Worm (Caenorhabditis elegans) whole organism, mixed stage, embryonic: ENCODE measurements around the gene ZK742.4.

Experiments
- M03D4.4 ChIP-seq: sonication (generic microtip); optimal IDR thresholded peaks from 2 replicates; lab custom pipeline; 2017; ENCODE audit warnings: mild to moderate bottlenecking, missing genetic modification characterization, missing compliant biosample characterization
- bed-3 ChIP-seq: fragments of 200-800 bp; sonication (Bioruptor generic); optimal IDR thresholded peaks from 3 replicates; lab custom pipeline; 2018; ENCODE audit warnings: mild to moderate bottlenecking, missing genetic modification characterization, moderate library complexity, missing compliant biosample characterization
- blmp-1 ChIP-seq: fragments of 150-350 bp; optimal IDR thresholded peaks from 2 replicates; lab custom pipeline; 2014; ENCODE audit warnings: missing biosample characterization, missing genetic modification characterization
- ceh-39 ChIP-seq: fragments of 150-350 bp; optimal IDR thresholded peaks from 2 replicates; lab custom pipeline; 2014; ENCODE audit warnings: missing biosample characterization, missing genetic modification characterization
- ceh-43 ChIP-seq: fragments of 200-800 bp; sonication (Bioruptor generic); optimal IDR thresholded peaks from 2 replicates; lab custom pipeline; 2018; ENCODE audit warnings: mild to moderate bottlenecking, missing genetic modification characterization, moderate library complexity, missing compliant biosample characterization
- ceh-83 ChIP-seq: fragments of 200-800 bp; sonication (Bioruptor generic); optimal IDR thresholded peaks from 2 replicates; lab custom pipeline; 2018; ENCODE audit warnings: mild to moderate bottlenecking, missing genetic modification characterization, missing compliant biosample characterization
- ces-1 ChIP-seq: fragments of 150-350 bp; optimal IDR thresholded peaks from 2 replicates; lab custom pipeline; 2014; ENCODE audit warnings: missing biosample characterization, missing genetic modification reagents, missing genetic modification characterization
- cnd-1 ChIP-seq: fragments of 200-800 bp; sonication (Bioruptor generic); optimal IDR thresholded peaks from 2 replicates; lab custom pipeline; 2018; ENCODE audit warnings: mild to moderate bottlenecking, missing genetic modification characterization, missing compliant biosample characterization
- drap-1 ChIP-seq: fragments of 200-800 bp; sonication (Bioruptor generic); optimal IDR thresholded peaks from 3 replicates; lab custom pipeline; 2018; ENCODE audit warnings: mild to moderate bottlenecking, missing genetic modification characterization, missing compliant biosample characterization
- elt-1 ChIP-seq: sonication (generic microtip); optimal IDR thresholded peaks from 2 replicates; lab custom pipeline; 2017; ENCODE audit warnings: missing genetic modification characterization, mild to moderate bottlenecking, missing compliant biosample characterization, antibody characterized with exemption, moderate library complexity, borderline replicate concordance; ENCODE audit not compliant: insufficient read depth
- elt-3 ChIP-seq: fragments of 150-350 bp; optimal IDR thresholded peaks from 2 replicates; lab custom pipeline; 2014; ENCODE audit warnings: missing biosample characterization, missing genetic modification characterization
- flh-1 ChIP-seq: fragments of 200-800 bp; sonication (Bioruptor generic); optimal IDR thresholded peaks from 2 replicates; lab custom pipeline; 2018; ENCODE audit warnings: mild to moderate bottlenecking, missing genetic modification characterization, moderate library complexity, missing compliant biosample characterization
- ham-2 ChIP-seq: fragments of 200-800 bp; sonication (Bioruptor generic); optimal IDR thresholded peaks from 2 replicates; lab custom pipeline; 2018; ENCODE audit warnings: mild to moderate bottlenecking, missing genetic modification characterization, missing compliant biosample characterization
- hlh-1 ChIP-seq: fragments of 150-350 bp; optimal IDR thresholded peaks from 2 replicates; lab custom pipeline; 2014; ENCODE audit warnings: missing biosample characterization, missing genetic modification reagents, missing genetic modification characterization
- lin-13 ChIP-seq: fragments of 150-350 bp; optimal IDR thresholded peaks from 2 replicates; lab custom pipeline; 2014; ENCODE audit warnings: missing biosample characterization, missing genetic modification characterization
- lin-32 ChIP-seq: fragments of 200-800 bp; sonication (Bioruptor generic); optimal IDR thresholded peaks from 2 replicates; lab custom pipeline; 2018; ENCODE audit warnings: mild to moderate bottlenecking, missing genetic modification characterization, missing compliant biosample characterization
- lsy-2 ChIP-seq: fragments of 150-350 bp; optimal IDR thresholded peaks from 2 replicates; lab custom pipeline; 2014; ENCODE audit warnings: missing biosample characterization, missing genetic modification characterization
- mab-5 ChIP-seq: fragments of 150-350 bp; optimal IDR thresholded peaks from 2 replicates; lab custom pipeline; 2014; ENCODE audit warnings: missing biosample characterization, missing genetic modification characterization
- mep-1 ChIP-seq: fragments of 150-350 bp; optimal IDR thresholded peaks from 2 replicates; lab custom pipeline; 2017; ENCODE audit warnings: missing biosample characterization, missing genetic modification reagents, missing genetic modification characterization, inconsistent platforms
- mls-2 ChIP-seq: sonication (generic microtip); optimal IDR thresholded peaks from 2 replicates; lab custom pipeline; 2016; ENCODE audit warnings: mild to moderate bottlenecking, missing genetic modification characterization, moderate library complexity, missing compliant biosample characterization
- nhr-12 ChIP-seq: fragments of 150-350 bp; optimal IDR thresholded peaks from 2 replicates; lab custom pipeline; 2014; ENCODE audit warnings: missing biosample characterization, missing genetic modification characterization
- nhr-2 ChIP-seq: fragments of 150-350 bp; optimal IDR thresholded peaks from 2 replicates; lab custom pipeline; 2014; ENCODE audit warnings: missing biosample characterization, missing genetic modification characterization
- nhr-237 ChIP-seq: fragments of 150-350 bp; optimal IDR thresholded peaks from 2 replicates; lab custom pipeline; 2014; ENCODE audit warnings: missing biosample characterization, missing genetic modification characterization
- nhr-28 ChIP-seq: fragments of 150-350 bp; optimal IDR thresholded peaks from 2 replicates; lab custom pipeline; 2014; ENCODE audit warnings: missing biosample characterization, missing genetic modification characterization
- nhr-76 ChIP-seq: sonication (generic microtip); optimal IDR thresholded peaks from 2 replicates; lab custom pipeline; 2017; ENCODE audit warnings: missing biosample characterization, missing genetic modification characterization
- pha-4 ChIP-seq: fragments of 150-350 bp; optimal IDR thresholded peaks from 2 replicates; lab custom pipeline; 2018; ENCODE audit warnings: missing biosample characterization, missing genetic modification reagents, missing genetic modification characterization
- sem-2 ChIP-seq: fragments of 200-800 bp; sonication (Bioruptor generic); optimal IDR thresholded peaks from 2 replicates; lab custom pipeline; 2018; ENCODE audit warnings: mild to moderate bottlenecking, missing genetic modification characterization, missing compliant biosample characterization
- snpc-4 ChIP-seq: fragments of 150-350 bp; optimal IDR thresholded peaks from 2 replicates; lab custom pipeline; 2014; ENCODE audit warnings: missing biosample characterization, missing genetic modification characterization
- sptf-1 ChIP-seq: sonication (generic microtip); optimal IDR thresholded peaks from 2 replicates; lab custom pipeline; 2017; ENCODE audit warnings: mild to moderate bottlenecking, missing genetic modification characterization, moderate library complexity, missing compliant biosample characterization
- tbx-8 ChIP-seq: fragments of 200-800 bp; sonication (Bioruptor generic); optimal IDR thresholded peaks from 2 replicates; lab custom pipeline; 2018; ENCODE audit warnings: mild to moderate bottlenecking, missing genetic modification characterization, moderate library complexity, missing compliant biosample characterization
- unc-120 ChIP-seq: sonication (generic microtip); optimal IDR thresholded peaks from 2 replicates; lab custom pipeline; 2017; ENCODE audit warnings: missing genetic modification characterization, missing compliant biosample characterization; ENCODE audit not compliant: poor library complexity, severe bottlenecking
- unc-39 ChIP-seq: fragments of 150-350 bp; optimal IDR thresholded peaks from 2 replicates; lab custom pipeline; 2014; ENCODE audit warnings: missing biosample characterization, missing genetic modification characterization
- unc-62 ChIP-seq: fragments of 150-350 bp; optimal IDR thresholded peaks from 2 replicates; lab custom pipeline; 2014; ENCODE audit warnings: missing biosample characterization, missing genetic modification reagents, missing genetic modification characterization
- zip-8 ChIP-seq: fragments of 150-350 bp; optimal IDR thresholded peaks from 2 replicates; lab custom pipeline; 2014; ENCODE audit warnings: missing biosample characterization, missing genetic modification characterization
- ztf-11 ChIP-seq: fragments of 150-350 bp; optimal IDR thresholded peaks from 2 replicates; lab custom pipeline; 2014; ENCODE audit warnings: missing biosample characterization, missing genetic modification characterization

Gene ZK742.4

ce11 chrV:7777098-7777497 lies 34.5 kb downstream of the ZK742.4 start, which contains the start of gene C26F1.3:
C26F1.3 (plus strand) TSS chrV:7777300.
- TF ChIP-seq ceh-43 (GFP tag; lab: Kevin White, UChicago) = no peak
- no peak for TF ChIP-seq ceh-83
- no peak for TF ChIP-seq tbx-8 (GFP tag; lab: Kevin White, UChicago)
- no peak for TF ChIP-seq elt-1 (tag; lab: Kevin White, UChicago)
- TF ChIP-seq hlh-1 (tag; lab: Kevin White, UChicago) = no peak
- TF ChIP-seq bed-3 (GFP tag; lab: Kevin White, UChicago) = no peak
- TF ChIP-seq nhr-237 = no peak
- TF ChIP-seq sptf-1 (tag; lab: Kevin White, UChicago) = no peak
- no peak for TF ChIP-seq ztf-11 (tag; lab: Kevin White, UChicago)
- no peak for TF ChIP-seq unc-62 (GFP tag; lab: Kevin White, UChicago)
- no peak for TF ChIP-seq ceh-39
- no peak for TF ChIP-seq sem-2 (GFP tag; lab: Kevin White, UChicago)
- TF ChIP-seq cnd-1 (tag; lab: Kevin White, UChicago) = no peak
- TF ChIP-seq lin-32 = no peak

ce11 chrV:7776029-7776628 lies 35.5 kb downstream of the ZK742.4 start, which contains the start of the genes rpl-39 and rps-30:
rpl-39 (minus strand) TSS chrV:7776079.
rps-30 (plus strand) TSS chrV:7776578.
- peak; percentile 70 for TF ChIP-seq ces-1 (GFP tag; lab: Kevin White, UChicago)
- no peak for TF ChIP-seq blmp-1 (tag; lab: Kevin White, UChicago)
- no peak for TF ChIP-seq nhr-12 (tag; lab: Kevin White, UChicago)
- TF ChIP-seq unc-39 (tag; lab: Kevin White, UChicago) = no peak
- peak; percentile 8 for TF ChIP-seq ztf-11 (tag; lab: Kevin White, UChicago)
- TF ChIP-seq ceh-83 = no peak
- peak; percentile 31 for TF ChIP-seq mls-2 (tag; lab: Kevin White, UChicago)
- no peak for TF ChIP-seq mab-5 (tag; lab: Kevin White, UChicago)
- TF ChIP-seq elt-1 (tag; lab: Kevin White, UChicago) = no peak
- TF ChIP-seq M03D4.4 (tag; lab: Kevin White, UChicago) = no peak
- TF ChIP-seq nhr-28 (tag; lab: Kevin White, UChicago) = no peak
- no peak for TF ChIP-seq nhr-76 (tag; lab: Kevin White, UChicago)
- no peak for TF ChIP-seq sem-2 (GFP tag; lab: Kevin White, UChicago)
- peak; percentile 79 for TF ChIP-seq ceh-39
- peak; percentile 85 for TF ChIP-seq pha-4 (tag; lab: Kevin White, UChicago)
- peak; percentile 54 for TF ChIP-seq ham-2
- no peak for TF ChIP-seq cnd-1 (tag; lab: Kevin White, UChicago)
- TF ChIP-seq mep-1 = peak; percentile 91
- TF ChIP-seq unc-62 (GFP tag; lab: Kevin White, UChicago) = peak; percentile 19
- no peak for TF ChIP-seq drap-1 (GFP tag; lab: Kevin White, UChicago)
- peak; percentile 92 for TF ChIP-seq nhr-237
- TF ChIP-seq lsy-2 = peak; percentile 85
- no peak for TF ChIP-seq snpc-4 (tag; lab: Kevin White, UChicago)
- no peak for TF ChIP-seq elt-3
- no peak for TF ChIP-seq ceh-43 (GFP tag; lab: Kevin White, UChicago)
- peak; percentile 56 for TF ChIP-seq hlh-1 (tag; lab: Kevin White, UChicago)
- TF ChIP-seq unc-120 (tag; lab: Kevin White, UChicago) = peak; percentile 24
- TF ChIP-seq lin-32 = no peak
- peak; percentile 64 for TF ChIP-seq sptf-1 (tag; lab: Kevin White, UChicago)
- TF ChIP-seq flh-1 (GFP tag; lab: Kevin White, UChicago) = no peak
- TF ChIP-seq bed-3 (GFP tag; lab: Kevin White, UChicago) = no peak
- no peak for TF ChIP-seq zip-8 (tag; lab: Kevin White, UChicago)
- no peak for TF ChIP-seq nhr-2 (tag; lab: Kevin White, UChicago)
- TF ChIP-seq tbx-8 (GFP tag; lab: Kevin White, UChicago) = no peak
- peak; percentile 75 for TF ChIP-seq lin-13 (tag; lab: Kevin White, UChicago)

- TF ChIP-seq zip-8 (tag; lab: Kevin White, UChicago) = no peak
- no peak for TF ChIP-seq nhr-237
- TF ChIP-seq nhr-28 (tag; lab: Kevin White, UChicago) = no peak
- TF ChIP-seq sem-2 (GFP tag; lab: Kevin White, UChicago) = no peak
- no peak for TF ChIP-seq cnd-1 (tag; lab: Kevin White, UChicago)
- TF ChIP-seq pha-4 (tag; lab: Kevin White, UChicago) = no peak
Measured at ce11 chrV:7775226-7775625, 36.4 kb downstream of the ZK742.4 start.
